Worm (Caenorhabditis elegans): Measurements from ENCODE around the gene ttr-12.

DNA sequence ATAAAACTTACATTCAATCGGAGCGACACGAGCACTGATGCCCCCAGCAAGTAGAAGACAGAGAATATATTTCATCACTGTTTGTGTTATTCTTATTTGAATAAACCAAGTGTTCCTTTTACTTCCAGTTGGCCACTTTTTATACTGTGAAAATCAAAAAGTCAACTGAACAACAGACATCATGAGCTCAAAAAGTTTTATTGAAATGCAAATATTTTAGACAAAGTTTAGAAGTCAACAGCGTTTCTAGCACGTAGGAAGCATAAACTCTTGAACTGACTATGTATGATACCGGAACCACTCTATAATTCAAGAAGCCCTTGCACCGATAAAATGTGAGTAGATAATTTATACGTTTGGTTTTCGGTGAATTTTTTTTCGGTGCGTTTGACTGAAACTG is 22.7 kb upstream of the ttr-12 start, which contains the start of gene F46B3.14:
- TF ChIP-seq ztf-11 (tag; optimal IDR thresholded peaks at IDR 0.05): no peak
- no peak for TF ChIP-seq unc-62 (GFP tag; optimal IDR thresholded peaks at IDR 0.05)
- no peak for TF ChIP-seq nhr-25 (tag; optimal IDR thresholded peaks at IDR 0.05)

All from whole organism, L2 larva.